Worm (Caenorhabditis elegans) whole organism, L4 larva: Measurements from ENCODE around the gene cdh-8.

Experiments used
- ceh-28 ChIP-seq: fragments of 150-350 bp; optimal IDR thresholded peaks from 2 replicates; lab custom pipeline; 2014; ENCODE audit warnings: missing biosample characterization, missing genetic modification reagents, missing genetic modification characterization
- mes-2 ChIP-seq: sonication (generic microtip); optimal IDR thresholded peaks from 2 replicates; lab custom pipeline; 2016; ENCODE audit warnings: missing genotype, mild to moderate bottlenecking, missing genetic modification characterization, missing compliant biosample characterization; ENCODE audit not compliant: poor library complexity, severe bottlenecking
- nhr-102 ChIP-seq: sonication (generic microtip); optimal IDR thresholded peaks from 2 replicates; lab custom pipeline; 2016; ENCODE audit warnings: mild to moderate bottlenecking, missing genetic modification characterization, moderate library complexity, missing compliant biosample characterization
- pha-4 ChIP-seq, 2 experiments: fragments of 150-350 bp in 1 of 2; fragments of 200-800 bp in 1 of 2; sonication (Bioruptor generic) in 1 of 2; IDR thresholded peaks in 1 of 2; optimal IDR thresholded peaks in 1 of 2; 2 replicates each; pipeline versions ENCODE4 v1.3.6 to Lab custom; 2014 to 2022; ENCODE audit warnings: missing genetic modification characterization in 2 of 2, missing genetic modification reagents in 2 of 2, missing biosample characterization in 1 of 2, missing compliant biosample characterization in 1 of 2
- skn-1 ChIP-seq: fragments of 150-350 bp; optimal IDR thresholded peaks from 2 replicates; lab custom pipeline; 2014; ENCODE audit warnings: missing biosample characterization, missing genetic modification characterization
- ztf-11 ChIP-seq: fragments of 150-350 bp; optimal IDR thresholded peaks from 2 replicates; lab custom pipeline; 2014; ENCODE audit warnings: missing biosample characterization, missing genetic modification characterization

ce11 chrIV:300307-300706 is 39.3 kb upstream of the cdh-8 start:
- TF ChIP-seq ztf-11 (tag; lab: Kevin White, UChicago) (no peak), mes-2 (tag; lab: Kevin White, UChicago) (no peak), pha-4 (GFP tag; IDR thresholded peaks at IDR 0.05; lab: Robert Waterston, UW) (no peak), pha-4 (tag; optimal IDR thresholded peaks at IDR 0.05; lab: Kevin White, UChicago) (no peak), ceh-28 (tag; lab: Kevin White, UChicago) (no peak), skn-1 (no peak), nhr-102 (tag; lab: Kevin White, UChicago) (no peak)
